Worm (Caenorhabditis elegans) whole organism, late embryonic: ENCODE data around the gene H10D18.1.

ENCODE experiments used
- Y22D7AL.16 ChIP-seq: sonication (generic microtip); optimal IDR thresholded peaks from 2 replicates; lab custom pipeline; 2016; ENCODE audit warnings: missing genetic modification characterization, missing compliant biosample characterization
- ama-1 ChIP-seq: fragments of 150-350 bp; optimal IDR thresholded peaks from 2 replicates; lab custom pipeline; 2014
- ceh-14 ChIP-seq: sonication (generic microtip); optimal IDR thresholded peaks from 2 replicates; lab custom pipeline; 2016; ENCODE audit warnings: missing genotype, missing genetic modification characterization, missing compliant biosample characterization
- ceh-18 ChIP-seq: sonication (generic microtip); optimal IDR thresholded peaks from 2 replicates; lab custom pipeline; 2016; ENCODE audit warnings: missing genetic modification characterization, missing compliant biosample characterization
- ceh-22 ChIP-seq: sonication (generic microtip); optimal IDR thresholded peaks from 2 replicates; lab custom pipeline; 2017; ENCODE audit warnings: missing biosample characterization, missing genetic modification characterization
- ceh-6 ChIP-seq: fragments of 200-800 bp; sonication (Bioruptor generic); optimal IDR thresholded peaks from 2 replicates; lab custom pipeline; 2018; ENCODE audit warnings: mild to moderate bottlenecking, missing genetic modification characterization, missing compliant biosample characterization
- fkh-10 ChIP-seq: fragments of 150-350 bp; optimal IDR thresholded peaks from 2 replicates; lab custom pipeline; 2014; ENCODE audit warnings: missing biosample characterization, missing genetic modification reagents, missing genetic modification characterization
- madf-2 ChIP-seq: sonication (generic microtip); optimal IDR thresholded peaks from 2 replicates; lab custom pipeline; 2017; ENCODE audit warnings: missing genetic modification characterization, missing compliant biosample characterization
- nfya-1 ChIP-seq: sonication (generic microtip); optimal IDR thresholded peaks from 2 replicates; lab custom pipeline; 2017; ENCODE audit warnings: missing genetic modification characterization, mild to moderate bottlenecking, missing compliant biosample characterization, antibody characterized with exemption, moderate library complexity
- nhr-11 ChIP-seq: fragments of 150-350 bp; optimal IDR thresholded peaks from 2 replicates; lab custom pipeline; 2014; ENCODE audit warnings: missing biosample characterization, missing genetic modification characterization
- pag-3 ChIP-seq: sonication (generic microtip); optimal IDR thresholded peaks from 2 replicates; lab custom pipeline; 2016; ENCODE audit warnings: missing compliant biosample characterization, missing genetic modification characterization, borderline replicate concordance
- pqm-1 ChIP-seq: sonication (generic microtip); optimal IDR thresholded peaks from 2 replicates; lab custom pipeline; 2016; ENCODE audit warnings: missing genetic modification characterization, missing compliant biosample characterization
- tbx-7 ChIP-seq: sonication (generic microtip); optimal IDR thresholded peaks from 2 replicates; lab custom pipeline; 2016; ENCODE audit warnings: missing genotype, missing genetic modification characterization, missing compliant biosample characterization

DNA sequence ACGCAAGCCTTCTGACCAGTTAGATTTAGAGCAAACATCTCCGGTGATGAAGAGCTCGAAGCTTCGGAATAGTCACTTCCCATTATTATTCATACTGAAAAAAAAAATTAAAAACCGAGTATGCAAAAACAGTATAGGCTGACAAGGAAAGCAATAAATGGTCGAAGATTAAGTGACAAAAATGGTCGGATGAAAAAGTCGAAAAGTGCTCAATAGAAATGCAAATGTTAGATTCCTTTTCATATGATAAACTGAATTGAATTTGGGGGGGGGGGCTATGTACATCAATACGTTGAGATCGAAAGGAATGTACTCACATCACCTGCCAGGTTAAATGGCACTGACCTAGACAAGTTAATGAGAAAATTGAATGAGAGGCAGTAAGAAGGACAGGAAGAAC, 47.8 kb downstream of the H10D18.1 start, which contains the start of gene nhr-187:
- no peak for TF ChIP-seq ceh-6 (GFP tag; lab: Kevin White, UChicago)
- no peak for TF ChIP-seq ceh-18 (tag; lab: Kevin White, UChicago)
- no peak for TF ChIP-seq tbx-7 (tag; lab: Kevin White, UChicago)
- no peak for TF ChIP-seq fkh-10
- no peak for TF ChIP-seq Y22D7AL.16
- no peak for TF ChIP-seq pag-3 (tag; lab: Kevin White, UChicago)
- TF ChIP-seq pqm-1: no peak
- TF ChIP-seq ceh-14 (tag; lab: Kevin White, UChicago): no peak
- TF ChIP-seq nhr-11: no peak
- TF ChIP-seq madf-2 (tag; lab: Kevin White, UChicago): no peak
- TF ChIP-seq ceh-22 (tag; lab: Kevin White, UChicago): no peak
- TF ChIP-seq nfya-1: no peak
- TF ChIP-seq ama-1: no peak
